Worm (Caenorhabditis elegans) whole organism, mixed stage, embryonic: ENCODE measurements around the gene cyn-3.

Experiments used
- ces-1 ChIP-seq: fragments of 150-350 bp; optimal IDR thresholded peaks from 2 replicates; lab custom pipeline; 2014; ENCODE audit warnings: missing biosample characterization, missing genetic modification reagents, missing genetic modification characterization
- elt-3 ChIP-seq: fragments of 150-350 bp; optimal IDR thresholded peaks from 2 replicates; lab custom pipeline; 2014; ENCODE audit warnings: missing biosample characterization, missing genetic modification characterization
- lin-13 ChIP-seq: fragments of 150-350 bp; optimal IDR thresholded peaks from 2 replicates; lab custom pipeline; 2014; ENCODE audit warnings: missing biosample characterization, missing genetic modification characterization
- mep-1 ChIP-seq: fragments of 150-350 bp; optimal IDR thresholded peaks from 2 replicates; lab custom pipeline; 2017; ENCODE audit warnings: missing biosample characterization, missing genetic modification reagents, missing genetic modification characterization, inconsistent platforms
- nhr-12 ChIP-seq: fragments of 150-350 bp; optimal IDR thresholded peaks from 2 replicates; lab custom pipeline; 2014; ENCODE audit warnings: missing biosample characterization, missing genetic modification characterization
- nhr-237 ChIP-seq: fragments of 150-350 bp; optimal IDR thresholded peaks from 2 replicates; lab custom pipeline; 2014; ENCODE audit warnings: missing biosample characterization, missing genetic modification characterization
- nhr-28 ChIP-seq: fragments of 150-350 bp; optimal IDR thresholded peaks from 2 replicates; lab custom pipeline; 2014; ENCODE audit warnings: missing biosample characterization, missing genetic modification characterization
- nhr-76 ChIP-seq: sonication (generic microtip); optimal IDR thresholded peaks from 2 replicates; lab custom pipeline; 2017; ENCODE audit warnings: missing biosample characterization, missing genetic modification characterization
- pha-4 ChIP-seq: fragments of 150-350 bp; optimal IDR thresholded peaks from 2 replicates; lab custom pipeline; 2018; ENCODE audit warnings: missing biosample characterization, missing genetic modification reagents, missing genetic modification characterization
- snpc-4 ChIP-seq: fragments of 150-350 bp; optimal IDR thresholded peaks from 2 replicates; lab custom pipeline; 2014; ENCODE audit warnings: missing biosample characterization, missing genetic modification characterization
- sptf-1 ChIP-seq: sonication (generic microtip); optimal IDR thresholded peaks from 2 replicates; lab custom pipeline; 2017; ENCODE audit warnings: mild to moderate bottlenecking, missing genetic modification characterization, moderate library complexity, missing compliant biosample characterization
- unc-39 ChIP-seq: fragments of 150-350 bp; optimal IDR thresholded peaks from 2 replicates; lab custom pipeline; 2014; ENCODE audit warnings: missing biosample characterization, missing genetic modification characterization
- unc-62 ChIP-seq: fragments of 150-350 bp; optimal IDR thresholded peaks from 2 replicates; lab custom pipeline; 2014; ENCODE audit warnings: missing biosample characterization, missing genetic modification reagents, missing genetic modification characterization
- ztf-11 ChIP-seq: fragments of 150-350 bp; optimal IDR thresholded peaks from 2 replicates; lab custom pipeline; 2014; ENCODE audit warnings: missing biosample characterization, missing genetic modification characterization

- TF ChIP-seq nhr-237 (tag; lab: Kevin White, UChicago): no peak
- no peak for TF ChIP-seq unc-62 (GFP tag; lab: Kevin White, UChicago)
- no peak for TF ChIP-seq snpc-4 (tag; lab: Kevin White, UChicago)
- peak; percentile 63 for TF ChIP-seq mep-1 (tag; lab: Kevin White, UChicago)
- TF ChIP-seq ces-1: peak; percentile 59
- peak; percentile 73 for TF ChIP-seq pha-4 (tag; lab: Kevin White, UChicago)
- no peak for TF ChIP-seq nhr-76
- no peak for TF ChIP-seq nhr-28
- TF ChIP-seq sptf-1 (tag; lab: Kevin White, UChicago): no peak
- no peak for TF ChIP-seq unc-39
- TF ChIP-seq lin-13: no peak
- no peak for TF ChIP-seq elt-3 (tag; lab: Kevin White, UChicago)
- no peak for TF ChIP-seq nhr-12 (tag; lab: Kevin White, UChicago)
- TF ChIP-seq ztf-11 (tag; lab: Kevin White, UChicago): no peak
Observed at ce11 chrV:15143798-15144197, 45.9 kb upstream of the cyn-3 start, which contains the start of gene K08F9.4.
